Fruit fly (Drosophila melanogaster) whole organism, adult: ENCODE results near the gene Mct1.

Source experiments
- CG14711 ChIP-seq: fragments of 200-800 bp; sonication (Bioruptor generic); optimal IDR thresholded peaks from 2 replicates; lab custom pipeline; 2018; ENCODE audit warnings: missing biosample characterization, mild to moderate bottlenecking, missing genetic modification characterization, moderate library complexity
- CG1620 ChIP-seq: fragments of 200-800 bp; sonication (Bioruptor generic); optimal IDR thresholded peaks from 2 replicates; lab custom pipeline; 2016; ENCODE audit warnings: missing biosample characterization, missing genetic modification characterization
- CG7045 ChIP-seq: fragments of 200-800 bp; sonication (Bioruptor generic); optimal IDR thresholded peaks from 2 replicates; lab custom pipeline; 2017; ENCODE audit warnings: missing biosample characterization, mild to moderate bottlenecking, missing genetic modification characterization
- Hr96 ChIP-seq: fragments of 200-800 bp; sonication (Bioruptor generic); optimal IDR thresholded peaks from 2 replicates; lab custom pipeline; 2016; ENCODE audit warnings: missing biosample characterization, missing genetic modification characterization
- ovo ChIP-seq: fragments of 200-800 bp; sonication (Bioruptor generic); optimal IDR thresholded peaks from 2 replicates; lab custom pipeline; 2016; ENCODE audit warnings: missing biosample characterization, missing genetic modification characterization

DNA sequence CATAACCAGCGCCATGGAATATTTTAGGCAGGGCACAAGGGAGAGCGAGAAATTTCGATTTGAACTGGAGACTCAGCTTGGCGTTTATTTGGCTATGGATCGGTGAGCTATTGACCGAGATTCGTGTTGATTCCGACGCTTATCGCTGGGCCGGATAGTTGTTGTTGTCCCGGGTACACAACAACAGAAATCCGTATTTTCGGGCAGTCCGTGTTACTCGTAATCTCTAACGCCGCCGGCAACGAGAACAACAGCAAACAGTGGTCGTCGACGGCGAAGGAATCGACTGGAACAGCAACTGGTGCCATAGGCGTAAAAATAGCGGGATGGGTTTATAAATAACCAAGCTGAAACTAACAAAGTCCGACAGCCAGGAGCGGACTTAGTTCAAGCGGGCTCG, 2.9 kb downstream of the Mct1 start:
- TF ChIP-seq CG7045 (no peak), CG1620 (GFP tag; lab: Kevin White, UChicago) (no peak), ovo (GFP tag; lab: Kevin White, UChicago) (no peak), CG14711 (tag; lab: Kevin White, UChicago) (no peak), Hr96 (no peak)
